Worm (Caenorhabditis elegans): ENCODE results near the gene math-24.

The math-24 gene

ce11 chrII:1870875-1871592 is 29.0 kb upstream of the math-24 start, which contains the start of gene math-10:
TSS of gene math-10 (plus strand) at chrII:1871542.
- TF ChIP-seq zip-11 (GFP tag; IDR thresholded peaks at IDR 0.05) (no peak), pqm-1 (tag; optimal IDR thresholded peaks at IDR 0.05) (peak; percentile 8), nhr-10 (tag; optimal IDR thresholded peaks at IDR 0.05) (no peak), hlh-11 (tag; optimal IDR thresholded peaks at IDR 0.05) (peak; percentile 54), F49E8.2 (tag; optimal IDR thresholded peaks at IDR 0.05; ENCODE audit: borderline replicate concordance) (no peak), lin-1 (GFP tag; IDR thresholded peaks at IDR 0.05) (no peak), dmd-6 (GFP tag; IDR thresholded peaks at IDR 0.05) (peak; percentile 55), nhr-25 (tag; optimal IDR thresholded peaks at IDR 0.05; ENCODE audit: borderline replicate concordance, insufficient read depth) (no peak), sdz-12 (GFP tag; optimal IDR thresholded peaks at IDR 0.05) (no peak), ctbp-1 (GFP tag; IDR thresholded peaks at IDR 0.05) (no peak), dpl-1 (GFP tag; optimal IDR thresholded peaks at IDR 0.05) (no peak), ztf-7 (tag; optimal IDR thresholded peaks at IDR 0.05) (no peak), nhr-28 (tag; optimal IDR thresholded peaks at IDR 0.05) (peak; percentile 33), unc-62 (GFP tag; optimal IDR thresholded peaks at IDR 0.05 in 1 of 2) (peak in 1 of 2 experiments; percentile 79), unc-62 (tag; optimal IDR thresholded peaks at IDR 0.05) (no peak), unc-130 (GFP tag; optimal IDR thresholded peaks at IDR 0.05) (no peak)

- TF ChIP-seq mep-1 (tag; optimal IDR thresholded peaks at IDR 0.05) (no peak), zip-2 (tag; optimal IDR thresholded peaks at IDR 0.05) (no peak), nhr-42 (GFP tag; IDR thresholded peaks at IDR 0.05) (no peak), ztf-7 (tag; optimal IDR thresholded peaks at IDR 0.05) (no peak), ceh-82 (tag; optimal IDR thresholded peaks at IDR 0.05) (no peak), nhr-111 (GFP tag; optimal IDR thresholded peaks at IDR 0.05) (no peak), Y5F2A.4 (GFP tag; optimal IDR thresholded peaks at IDR 0.05) (no peak), Y48G9A.11 (GFP tag; IDR thresholded peaks at IDR 0.05) (no peak)
Observed at ce11 chrII:1875658-1876057, 24.4 kb upstream of the math-24 start, which contains the start of gene math-13. TSS of gene math-13 (plus strand) at chrII:1875958.

- TF ChIP-seq ceh-62 (tag; optimal IDR thresholded peaks at IDR 0.05) (no peak), pha-4 (GFP tag; IDR thresholded peaks at IDR 0.05) (no peak), pha-4 (tag; optimal IDR thresholded peaks at IDR 0.05) (no peak), nhr-111 (GFP tag; optimal IDR thresholded peaks at IDR 0.05) (no peak), lir-3 (tag; optimal IDR thresholded peaks at IDR 0.05) (no peak), lim-7 (GFP tag; IDR thresholded peaks at IDR 0.05) (no peak), ceh-28 (tag; optimal IDR thresholded peaks at IDR 0.05) (no peak), aha-1 (tag) (no peak), D1046.2 (GFP tag; IDR thresholded peaks at IDR 0.05) (no peak), Y48G9A.11 (GFP tag; IDR thresholded peaks at IDR 0.05) (no peak), nhr-41 (GFP tag; IDR thresholded peaks at IDR 0.05) (no peak), aly-2 (tag; optimal IDR thresholded peaks at IDR 0.05) (no peak), lin-15B (tag; optimal IDR thresholded peaks at IDR 0.05) (no peak), egl-27 (tag; optimal IDR thresholded peaks at IDR 0.05) (no peak), snpc-1.2 (GFP tag; IDR thresholded peaks at IDR 0.05) (no peak), nhr-28 (tag; optimal IDR thresholded peaks at IDR 0.05) (no peak)
Observed at ce11 chrII:1878663-1879062, 21.4 kb upstream of the math-24 start, which contains the start of gene math-16. TSS of gene math-16 (minus strand) at chrII:1878763.

- TF ChIP-seq F44E2.7 (GFP tag; IDR thresholded peaks at IDR 0.05) (no peak), hif-1 (tag; optimal IDR thresholded peaks at IDR 0.05) (no peak), ama-1 (optimal IDR thresholded peaks at IDR 0.05) (no peak), lin-29 (GFP tag; IDR thresholded peaks at IDR 0.05) (no peak), dmd-8 (GFP tag; IDR thresholded peaks at IDR 0.05) (no peak), fkh-10 (GFP tag; optimal IDR thresholded peaks at IDR 0.05) (no peak), snpc-1.2 (GFP tag; IDR thresholded peaks at IDR 0.05) (no peak), saeg-2 (GFP tag; IDR thresholded peaks at IDR 0.05) (no peak), unc-62 (GFP tag; optimal IDR thresholded peaks at IDR 0.05 in 1 of 2) (no peak), unc-62 (tag; optimal IDR thresholded peaks at IDR 0.05) (no peak), snpc-4 (tag; optimal IDR thresholded peaks at IDR 0.05) (no peak), ceh-32 (tag; optimal IDR thresholded peaks at IDR 0.05; ENCODE audit: poor library complexity) (no peak), daf-8 (GFP tag; IDR thresholded peaks at IDR 0.05) (no peak), nhr-48 (tag; optimal IDR thresholded peaks at IDR 0.05) (no peak), T20F7.1 (GFP tag; optimal IDR thresholded peaks at IDR 0.05) (no peak), nhr-237 (tag; optimal IDR thresholded peaks at IDR 0.05) (no peak)
Observed at ce11 chrII:1882705-1883104, 17.3 kb upstream of the math-24 start, which contains the start of gene math-5. TSS of gene math-5 (minus strand) at chrII:1882805.

Data from whole organism, L4 larva.